Fruit fly (Drosophila melanogaster) whole organism, prepupa: ENCODE measurements around the gene eIF4E4.

Experiments
- CG11902 ChIP-seq: fragments of 200-800 bp; sonication (Bioruptor generic); optimal IDR thresholded peaks from 3 replicates; lab custom pipeline; 2016; ENCODE audit warnings: missing biosample characterization, missing genetic modification characterization
- CG15336 ChIP-seq: fragments of 200-800 bp; sonication (Bioruptor generic); IDR thresholded peaks from 2 replicates; pipeline ENCODE4 v1.3.6; 2022; ENCODE audit warnings: missing biosample characterization, missing genetic modification characterization
- CG3032 ChIP-seq: fragments of 200-800 bp; optimal IDR thresholded peaks from 2 replicates; lab custom pipeline; 2019; ENCODE audit warnings: missing biosample characterization, mild to moderate bottlenecking, missing genetic modification characterization, moderate library complexity
- CG6276 ChIP-seq: fragments of 200-800 bp; sonication (Bioruptor generic); optimal IDR thresholded peaks from 2 replicates; lab custom pipeline; 2017; ENCODE audit warnings: missing biosample characterization, mild to moderate bottlenecking, missing genetic modification characterization
- CG6808 ChIP-seq: fragments of 200-800 bp; sonication (Bioruptor generic); optimal IDR thresholded peaks from 3 replicates; lab custom pipeline; 2017; ENCODE audit warnings: missing biosample characterization, missing genetic modification characterization, mild to moderate bottlenecking, moderate library complexity, missing genetic modification reagents
- CG6854 ChIP-seq: fragments of 200-800 bp; sonication (Bioruptor generic); optimal IDR thresholded peaks from 2 replicates; lab custom pipeline; 2017; ENCODE audit warnings: missing biosample characterization, mild to moderate bottlenecking, missing genetic modification characterization
- Eip78C ChIP-seq: fragments of 200-800 bp; sonication (Bioruptor generic); peaks from one replicate; lab custom pipeline; 2016; ENCODE audit warnings: missing biosample characterization, missing genetic modification characterization
- Eip93F ChIP-seq: fragments of 200-800 bp; sonication (Bioruptor generic); optimal IDR thresholded peaks from 2 replicates; lab custom pipeline; 2016; ENCODE audit warnings: missing biosample characterization, mild to moderate bottlenecking, missing genetic modification characterization
- Gug ChIP-seq: fragments of 200-800 bp; sonication (Bioruptor generic); IDR thresholded peaks from 2 replicates; pipeline ENCODE4 v1.3.6; 2022; ENCODE audit warnings: missing biosample characterization, missing genetic modification characterization
- Hr38 ChIP-seq: sonication (Bioruptor generic); optimal IDR thresholded peaks from 2 replicates; lab custom pipeline; 2016; ENCODE audit warnings: missing biosample characterization, missing genetic modification characterization
- Smox ChIP-seq: fragments of 200-800 bp; sonication (Bioruptor generic); optimal IDR thresholded peaks from 3 replicates; lab custom pipeline; 2016; ENCODE audit warnings: missing biosample characterization, missing genetic modification characterization
- dac ChIP-seq: fragments of 200-800 bp; sonication (Bioruptor generic); optimal IDR thresholded peaks from 2 replicates; lab custom pipeline; 2017; ENCODE audit warnings: missing biosample characterization, mild to moderate bottlenecking, missing genetic modification characterization
- pdm3 ChIP-seq: fragments of 200-800 bp; sonication (Bioruptor generic); optimal IDR thresholded peaks from 3 replicates; lab custom pipeline; 2016; ENCODE audit warnings: missing biosample characterization, missing genetic modification characterization
- ss ChIP-seq, 2 experiments: fragments of 200-800 bp; sonication (Bioruptor generic); optimal IDR thresholded peaks; 2 replicates in 1 of 2; 3 replicates in 1 of 2; lab custom pipeline; 2017 to 2018; ENCODE audit warnings: mild to moderate bottlenecking in 2 of 2, missing biosample characterization in 2 of 2, missing genetic modification characterization in 2 of 2, moderate library complexity in 1 of 2

DNA sequence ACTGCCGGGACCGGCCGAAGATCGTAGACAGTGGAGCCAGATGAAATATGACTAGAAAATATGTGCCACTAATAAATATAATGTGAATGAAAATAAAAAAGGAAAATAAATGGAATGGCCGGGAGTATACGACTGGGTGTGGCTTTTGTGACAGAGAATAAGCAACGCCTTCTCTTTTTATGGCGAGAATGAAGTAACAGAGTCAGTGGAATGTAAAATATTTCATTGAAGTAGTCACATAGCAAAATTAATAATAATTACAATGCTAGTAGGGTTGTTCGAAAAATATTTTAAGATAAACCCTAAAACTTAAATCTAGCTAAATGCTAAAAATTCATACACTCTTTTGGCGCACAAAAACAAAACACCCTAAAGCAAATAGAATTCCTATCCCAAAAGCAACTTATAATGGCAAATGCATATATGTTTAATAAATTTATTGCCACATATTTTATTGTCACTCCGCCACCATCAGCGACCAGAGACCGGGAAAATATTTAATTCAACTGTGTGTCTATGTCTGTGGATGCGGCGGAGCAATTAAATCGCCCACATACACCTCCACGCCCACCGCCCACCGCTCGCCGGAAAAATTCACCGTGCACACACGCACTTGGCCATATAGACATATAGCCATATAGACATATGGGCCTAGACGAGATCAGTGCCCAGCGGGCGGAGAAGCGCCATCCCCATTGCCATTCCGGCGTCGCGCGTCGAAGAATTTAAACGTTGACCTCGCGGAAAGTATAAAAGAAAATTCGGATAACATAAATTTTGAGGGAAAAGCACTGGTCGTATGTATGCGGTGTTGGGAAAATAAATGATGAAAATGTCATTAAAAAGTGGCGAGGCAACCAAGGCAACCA, 41.5 kb upstream of the eIF4E4 start:
- TF ChIP-seq CG6854 (GFP tag; lab: Kevin White, UChicago) (no peak), Gug (no peak), CG6808 (no peak), CG3032 (no peak), dac (no peak), CG6276 (GFP tag; lab: Kevin White, UChicago) (no peak), Hr38 (no peak), ss (GFP tag; optimal IDR thresholded peaks at IDR 0.05; lab: Kevin White, UChicago) (no peak), pdm3 (no peak), Eip78C (no peak), Smox (GFP tag; lab: Kevin White, UChicago) (no peak), Eip93F (no peak), CG15336 (GFP tag; lab: Robert Waterston, UW) (no peak), CG11902 (GFP tag; lab: Kevin White, UChicago) (no peak)
